Worm (Caenorhabditis elegans): ENCODE data around the gene nhr-93.
A peak's percentile ranks its signal among the peaks of the same experiment; 100 is the strongest.

The nhr-93 gene

ce11 chrV:3581643-3582042 is 43.4 kb upstream of the nhr-93 start:
- TF ChIP-seq F39B2.1 (GFP tag; IDR thresholded peaks at IDR 0.05) (no peak), ceh-91 (GFP tag; IDR thresholded peaks at IDR 0.05) (no peak), Y79H2A.3 (GFP tag; conservative IDR thresholded peaks at IDR 0.05) (no peak), lsl-1 (GFP tag; optimal IDR thresholded peaks at IDR 0.05) (no peak), ceh-40 (GFP tag; IDR thresholded peaks at IDR 0.05) (no peak), pbrm-1 (GFP tag; IDR thresholded peaks at IDR 0.05) (no peak), Y56A3A.18 (GFP tag; IDR thresholded peaks at IDR 0.05) (no peak), lag-1 (GFP tag; IDR thresholded peaks at IDR 0.05) (0 out of 2 replicates have a peak, but pooled peaks have one; percentile 5), mel-28 (tag; optimal IDR thresholded peaks at IDR 0.05; ENCODE audit: borderline replicate concordance) (no peak), bed-1 (GFP tag; IDR thresholded peaks at IDR 0.05) (no peak), egrh-3 (GFP tag; IDR thresholded peaks at IDR 0.05) (peak; percentile 6; the same call in 1 of the 2 replicates), zfh-2 (GFP tag; conservative IDR thresholded peaks at IDR 0.05) (peak; percentile 65), F57C9.4 (tag; optimal IDR thresholded peaks at IDR 0.05) (no peak), die-1 (tag; optimal IDR thresholded peaks at IDR 0.05) (no peak), zim-3 (tag; optimal IDR thresholded peaks at IDR 0.05) (no peak)

ce11 chrV:3581034-3581433 is 42.8 kb upstream of the nhr-93 start:
- no peak for TF ChIP-seq nfyb-1 (GFP tag; IDR thresholded peaks at IDR 0.05)
- TF ChIP-seq aptf-2 (GFP tag; conservative IDR thresholded peaks at IDR 0.05), result no peak
- peak; percentile 2 for TF ChIP-seq attf-5 (GFP tag; optimal IDR thresholded peaks at IDR 0.05)
- TF ChIP-seq hlh-26 (GFP tag; conservative IDR thresholded peaks at IDR 0.05), result no peak
- TF ChIP-seq lir-1 (GFP tag; conservative IDR thresholded peaks at IDR 0.05), result no peak
- no peak for TF ChIP-seq tlf-1 (GFP tag; optimal IDR thresholded peaks at IDR 0.05)

ce11 chrV:3580385-3580784 is 42.2 kb upstream of the nhr-93 start:
- TF ChIP-seq attf-6 (GFP tag; IDR thresholded peaks at IDR 0.05) (no peak), ceh-91 (GFP tag; IDR thresholded peaks at IDR 0.05) (no peak), Y79H2A.3 (GFP tag; conservative IDR thresholded peaks at IDR 0.05) (no peak), Y56A3A.18 (GFP tag; IDR thresholded peaks at IDR 0.05) (peak; percentile 23; the same call in 1 of the 2 replicates), let-526 (GFP tag; IDR thresholded peaks at IDR 0.05) (no peak), mel-28 (tag; optimal IDR thresholded peaks at IDR 0.05; ENCODE audit: borderline replicate concordance) (no peak), madf-3 (GFP tag; IDR thresholded peaks at IDR 0.05) (0 out of 2 replicates have a peak, but pooled peaks have one; percentile 9), bed-1 (GFP tag; IDR thresholded peaks at IDR 0.05) (no peak), C17E4.6 (GFP tag; IDR thresholded peaks at IDR 0.05) (no peak), F10E7.11 (tag; optimal IDR thresholded peaks at IDR 0.05) (no peak), aptf-3 (GFP tag; IDR thresholded peaks at IDR 0.05) (no peak), F22D6.2 (tag; optimal IDR thresholded peaks at IDR 0.05) (no peak), B0035.1 (tag; optimal IDR thresholded peaks at IDR 0.05) (no peak), egrh-3 (GFP tag; IDR thresholded peaks at IDR 0.05) (no peak), nfyb-1 (GFP tag; IDR thresholded peaks at IDR 0.05) (no peak)

ce11 chrV:3579795-3580194 is 41.6 kb upstream of the nhr-93 start:
- TF ChIP-seq nhr-80 (tag; optimal IDR thresholded peaks at IDR 0.05), result peak; percentile 58
- no peak for TF ChIP-seq let-607 (tag; optimal IDR thresholded peaks at IDR 0.05)
- peak; percentile 12 for TF ChIP-seq atf-7 (tag; optimal IDR thresholded peaks at IDR 0.05)
- TF ChIP-seq ama-1 (optimal IDR thresholded peaks at IDR 0.05), result peak; percentile 49
- no peak for TF ChIP-seq ama-1 (GFP tag; optimal IDR thresholded peaks at IDR 0.05)
- no peak for TF ChIP-seq nfyb-1 (GFP tag; IDR thresholded peaks at IDR 0.05)
- TF ChIP-seq lin-54 (GFP tag; optimal IDR thresholded peaks at IDR 0.05), result peak; percentile 11
- peak; percentile 70 for TF ChIP-seq attf-5 (GFP tag; optimal IDR thresholded peaks at IDR 0.05)
- peak; percentile 31 for TF ChIP-seq somi-1 (GFP tag; optimal IDR thresholded peaks at IDR 0.05)
- no peak; the same call in 1 of the 2 replicates for TF ChIP-seq madf-6 (GFP tag; IDR thresholded peaks at IDR 0.05)
- TF ChIP-seq cebp-1 (GFP tag; IDR thresholded peaks at IDR 0.05), result no peak
- peak; percentile 45 for TF ChIP-seq cebp-1 (tag; optimal IDR thresholded peaks at IDR 0.05)
- peak; percentile 51 for TF ChIP-seq hmg-1.2 (GFP tag; IDR thresholded peaks at IDR 0.05)
- peak; percentile 24; the same call in 1 of the 2 replicates for TF ChIP-seq rcor-1 (GFP tag; IDR thresholded peaks at IDR 0.05)
- TF ChIP-seq B0261.1 (tag; optimal IDR thresholded peaks at IDR 0.05), result no peak
- no peak for TF ChIP-seq ZK185.1 (tag; optimal IDR thresholded peaks at IDR 0.05; ENCODE audit: poor library complexity, severe bottlenecking)
- TF ChIP-seq snpc-4 (GFP tag; optimal IDR thresholded peaks at IDR 0.05), result no peak
- peak in 1 of 4 experiments; percentile 5 for TF ChIP-seq snpc-4 (tag; optimal IDR thresholded peaks at IDR 0.05)
